Fruit fly (Drosophila melanogaster) whole organism, embryonic: Measurements from ENCODE around the gene Mip.

Experiments
- Ada2b ChIP-seq: fragments of 200-800 bp; sonication (Bioruptor generic); IDR thresholded peaks from 2 replicates; pipeline ENCODE4 v1.3.6; 2022; ENCODE audit warnings: missing biosample characterization, missing genetic modification characterization
- Aef1 ChIP-seq: fragments of 200-800 bp; sonication (Bioruptor generic); IDR thresholded peaks from 3 replicates; pipeline ENCODE4 v1.3.6; 2022; ENCODE audit warnings: missing biosample characterization, missing genetic modification characterization
- Atf6 ChIP-seq: fragments of 200-800 bp; sonication (Bioruptor generic); IDR thresholded peaks from 2 replicates; pipeline ENCODE4 v1.3.6; 2022; ENCODE audit warnings: missing biosample characterization, missing genetic modification characterization
- B-H2 ChIP-seq: fragments of 200-800 bp; sonication (Bioruptor generic); optimal IDR thresholded peaks from 2 replicates; lab custom pipeline; 2018; ENCODE audit warnings: missing biosample characterization, mild to moderate bottlenecking, missing genetic modification characterization
- CG1024 ChIP-seq: fragments of 200-800 bp; sonication (Bioruptor generic); IDR thresholded peaks from 2 replicates; pipeline ENCODE4 v1.3.6; 2022; ENCODE audit warnings: missing biosample characterization, missing genetic modification characterization
- CG10366 ChIP-seq: fragments of 200-800 bp; sonication (Bioruptor generic); IDR thresholded peaks from 2 replicates; pipeline ENCODE4 v1.3.6; 2022; ENCODE audit warnings: missing biosample characterization, missing genetic modification characterization
- CG10959 ChIP-seq: fragments of 200-800 bp; sonication (Bioruptor generic); IDR thresholded peaks from 2 replicates; pipeline ENCODE4 v1.3.6; 2022; ENCODE audit warnings: missing biosample characterization, missing genetic modification characterization
- CG11695 ChIP-seq: fragments of 200-800 bp; sonication (Bioruptor generic); IDR thresholded peaks from 3 replicates; pipeline ENCODE4 v1.3.6; 2022; ENCODE audit warnings: missing biosample characterization, missing genetic modification characterization
- CG12071 ChIP-seq: fragments of 200-800 bp; sonication (Bioruptor generic); optimal IDR thresholded peaks from 3 replicates; lab custom pipeline; 2018; ENCODE audit warnings: missing biosample characterization, mild to moderate bottlenecking, missing genetic modification characterization
- CG12942 ChIP-seq: fragments of 200-800 bp; sonication (Bioruptor generic); optimal IDR thresholded peaks from 3 replicates; lab custom pipeline; 2016; ENCODE audit warnings: missing biosample characterization, missing genetic modification characterization
- CG14441 ChIP-seq: fragments of 200-800 bp; sonication (Bioruptor generic); IDR thresholded peaks from 2 replicates; pipeline ENCODE4 v1.3.6; 2022; ENCODE audit warnings: missing biosample characterization, missing genetic modification characterization
- CG15269 ChIP-seq: fragments of 200-800 bp; sonication (Bioruptor generic); optimal IDR thresholded peaks from 2 replicates; lab custom pipeline; 2018; ENCODE audit warnings: missing biosample characterization, mild to moderate bottlenecking, missing genetic modification characterization, moderate library complexity
- CG1647 ChIP-seq: fragments of 200-800 bp; sonication (Bioruptor generic); optimal IDR thresholded peaks from 3 replicates; lab custom pipeline; 2016; ENCODE audit warnings: missing biosample characterization, missing genetic modification characterization
- CG17328 ChIP-seq: fragments of 200-800 bp; sonication (Bioruptor generic); IDR thresholded peaks from 2 replicates; pipeline ENCODE4 v1.3.6; 2022; ENCODE audit warnings: missing biosample characterization, missing genetic modification characterization
- CG17568 ChIP-seq: fragments of 200-800 bp; sonication (Bioruptor generic); optimal IDR thresholded peaks from 2 replicates; lab custom pipeline; 2018; ENCODE audit warnings: missing biosample characterization, mild to moderate bottlenecking, missing genetic modification characterization, moderate library complexity
- CG18011 ChIP-seq: fragments of 200-800 bp; sonication (Bioruptor generic); optimal IDR thresholded peaks from 2 replicates; lab custom pipeline; 2017; ENCODE audit warnings: missing biosample characterization, missing genetic modification characterization, mild to moderate bottlenecking, moderate library complexity, missing genotype
- CG31441 ChIP-seq: fragments of 200-800 bp; sonication (Bioruptor generic); IDR thresholded peaks from 2 replicates; pipeline ENCODE4 v1.3.6; 2022; ENCODE audit warnings: missing biosample characterization, missing genetic modification characterization
- CG33213 ChIP-seq: fragments of 200-800 bp; sonication (Bioruptor generic); optimal IDR thresholded peaks from 3 replicates; lab custom pipeline; 2016; ENCODE audit warnings: missing biosample characterization, missing genetic modification characterization
- CG33557 ChIP-seq: fragments of 200-800 bp; sonication (Bioruptor generic); optimal IDR thresholded peaks from 2 replicates; lab custom pipeline; 2019; ENCODE audit warnings: missing biosample characterization, mild to moderate bottlenecking, missing genetic modification characterization, moderate library complexity
- CG6683 ChIP-seq: fragments of 200-800 bp; sonication (Bioruptor generic); optimal IDR thresholded peaks from 2 replicates; lab custom pipeline; 2017; ENCODE audit warnings: missing biosample characterization, mild to moderate bottlenecking, missing genetic modification characterization, missing genetic modification reagents
- CG7839 ChIP-seq: fragments of 200-800 bp; sonication (Bioruptor generic); optimal IDR thresholded peaks from 3 replicates; lab custom pipeline; 2018; ENCODE audit warnings: missing biosample characterization, mild to moderate bottlenecking, missing genetic modification characterization, moderate library complexity
- CG8290 ChIP-seq, 3 experiments: fragments of 200-800 bp; sonication (Bioruptor generic); optimal IDR thresholded peaks; 2 replicates each; lab custom pipeline; 2016 to 2019; ENCODE audit warnings: missing biosample characterization in 3 of 3, missing genetic modification characterization in 3 of 3, mild to moderate bottlenecking in 2 of 3, moderate library complexity in 1 of 3
- Dad ChIP-seq: fragments of 200-800 bp; sonication (Bioruptor generic); optimal IDR thresholded peaks from 3 replicates; lab custom pipeline; 2016; ENCODE audit warnings: missing biosample characterization, missing genetic modification characterization
- Elba2 ChIP-seq: fragments of 200-800 bp; sonication (Bioruptor generic); optimal IDR thresholded peaks from 3 replicates; lab custom pipeline; 2016; ENCODE audit warnings: missing biosample characterization, missing genetic modification characterization
- Ets65A ChIP-seq: fragments of 200-800 bp; sonication (Bioruptor generic); peaks from one replicate; lab custom pipeline; 2016; ENCODE audit warnings: missing biosample characterization, missing genetic modification characterization
- Fer3 ChIP-seq: fragments of 200-800 bp; sonication (Bioruptor generic); optimal IDR thresholded peaks from 2 replicates; lab custom pipeline; 2018; ENCODE audit warnings: missing biosample characterization, mild to moderate bottlenecking, missing genetic modification characterization, moderate library complexity
- MTF-1 ChIP-seq: fragments of 200-800 bp; sonication (Bioruptor generic); optimal IDR thresholded peaks from 2 replicates; lab custom pipeline; 2018; ENCODE audit warnings: missing biosample characterization, mild to moderate bottlenecking, missing genetic modification characterization, borderline replicate concordance
- Meics ChIP-seq: fragments of 200-800 bp; sonication (Bioruptor generic); optimal IDR thresholded peaks from 2 replicates; lab custom pipeline; 2017; ENCODE audit warnings: missing biosample characterization, mild to moderate bottlenecking, missing genetic modification characterization
- Mes4 ChIP-seq: fragments of 200-800 bp; sonication (Bioruptor generic); optimal IDR thresholded peaks from 2 replicates; lab custom pipeline; 2016; ENCODE audit warnings: missing biosample characterization, missing genetic modification characterization
- Nf-YC ChIP-seq: fragments of 200-800 bp; optimal IDR thresholded peaks from 3 replicates; lab custom pipeline; 2019; ENCODE audit warnings: missing biosample characterization, mild to moderate bottlenecking, missing genetic modification characterization, moderate library complexity
- PHDP ChIP-seq: fragments of 200-800 bp; sonication (Bioruptor generic); optimal IDR thresholded peaks from 3 replicates; lab custom pipeline; 2018; ENCODE audit warnings: missing biosample characterization, mild to moderate bottlenecking, missing genetic modification characterization, moderate library complexity
- Sox100B ChIP-seq: fragments of 200-800 bp; sonication (Bioruptor generic); optimal IDR thresholded peaks from 3 replicates; lab custom pipeline; 2018; ENCODE audit warnings: missing biosample characterization, mild to moderate bottlenecking, missing genetic modification characterization
- Xbp1 ChIP-seq: fragments of 200-800 bp; sonication (Bioruptor generic); optimal IDR thresholded peaks from 3 replicates; lab custom pipeline; 2016; ENCODE audit warnings: missing biosample characterization, mild to moderate bottlenecking, missing genetic modification characterization
- caup ChIP-seq: fragments of 200-800 bp; sonication (Bioruptor generic); optimal IDR thresholded peaks from 3 replicates; lab custom pipeline; 2017; ENCODE audit warnings: missing biosample characterization, mild to moderate bottlenecking, missing genetic modification characterization, moderate library complexity; ENCODE audit not compliant: severe bottlenecking
- crc ChIP-seq: fragments of 200-800 bp; sonication (Bioruptor generic); optimal IDR thresholded peaks from 2 replicates; lab custom pipeline; 2016; ENCODE audit warnings: missing biosample characterization, missing genetic modification characterization
- fd96Cb ChIP-seq: fragments of 200-800 bp; sonication (Bioruptor generic); optimal IDR thresholded peaks from 2 replicates; lab custom pipeline; 2018; ENCODE audit warnings: missing biosample characterization, mild to moderate bottlenecking, missing genetic modification characterization, moderate library complexity
- fru ChIP-seq: fragments of >200 bp; optimal IDR thresholded peaks from 2 replicates; lab custom pipeline; 2017
- gce ChIP-seq: fragments of 200-800 bp; sonication (Bioruptor generic); IDR thresholded peaks from 3 replicates; pipeline ENCODE4 v1.3.6; 2022; ENCODE audit warnings: missing biosample characterization, missing genetic modification characterization
- grau ChIP-seq: fragments of 200-800 bp; optimal IDR thresholded peaks from 3 replicates; lab custom pipeline; 2019; ENCODE audit warnings: missing biosample characterization, mild to moderate bottlenecking, missing genetic modification characterization, moderate library complexity
- gsb ChIP-seq: fragments of 200-800 bp; sonication (Bioruptor generic); IDR thresholded peaks from 2 replicates; pipeline ENCODE4 v1.3.6; 2022; ENCODE audit warnings: missing biosample characterization, missing genetic modification characterization
- her ChIP-seq: fragments of 200-800 bp; sonication (Bioruptor generic); optimal IDR thresholded peaks from 2 replicates; lab custom pipeline; 2016; ENCODE audit warnings: missing biosample characterization, missing genetic modification characterization
- klu ChIP-seq: fragments of 200-800 bp; sonication (Bioruptor generic); IDR thresholded peaks from 2 replicates; pipeline ENCODE4 v1.3.6; 2022; ENCODE audit warnings: missing biosample characterization, missing genetic modification characterization
- org-1 ChIP-seq: fragments of 200-800 bp; sonication (Bioruptor generic); optimal IDR thresholded peaks from 2 replicates; lab custom pipeline; 2017; ENCODE audit warnings: missing biosample characterization, missing genetic modification characterization
- pan ChIP-seq, 4 experiments: fragments of >200 bp in 3 of 4; fragments of 200-800 bp in 1 of 4; sonication (Bioruptor generic) in 1 of 4; optimal IDR thresholded peaks in 3 of 4; IDR thresholded peaks in 1 of 4; 2 replicates each; pipeline versions ENCODE4 v1.3.6 to Lab custom; 2017 to 2022; ENCODE audit warnings: missing biosample characterization in 2 of 4, missing genetic modification characterization in 2 of 4, mixed read lengths in 1 of 4
- pita ChIP-seq: fragments of 200-800 bp; sonication (Bioruptor generic); optimal IDR thresholded peaks from 2 replicates; lab custom pipeline; 2017; ENCODE audit warnings: missing biosample characterization, mild to moderate bottlenecking, missing genetic modification characterization
- row ChIP-seq: fragments of 200-800 bp; sonication (Bioruptor generic); IDR thresholded peaks from 3 replicates; pipeline ENCODE4 v1.3.6; 2022; ENCODE audit warnings: missing biosample characterization, missing genetic modification characterization
- sisA ChIP-seq: fragments of 200-800 bp; sonication (Bioruptor generic); IDR thresholded peaks from 2 replicates; pipeline ENCODE4 v1.3.6; 2022; ENCODE audit warnings: missing biosample characterization, missing genetic modification characterization
- sqz ChIP-seq: fragments of 200-800 bp; sonication (Bioruptor generic); optimal IDR thresholded peaks from 3 replicates; lab custom pipeline; 2018; ENCODE audit warnings: missing biosample characterization, mild to moderate bottlenecking, missing genetic modification characterization
- sr ChIP-seq: fragments of 200-800 bp; sonication (Bioruptor generic); IDR thresholded peaks from 3 replicates; pipeline ENCODE4 v1.3.6; 2022; ENCODE audit warnings: missing biosample characterization, missing genetic modification characterization
- trem ChIP-seq: fragments of 200-800 bp; optimal IDR thresholded peaks from 3 replicates; lab custom pipeline; 2019; ENCODE audit warnings: missing biosample characterization, mild to moderate bottlenecking, missing genetic modification characterization, moderate library complexity

Gene Mip

DNA sequence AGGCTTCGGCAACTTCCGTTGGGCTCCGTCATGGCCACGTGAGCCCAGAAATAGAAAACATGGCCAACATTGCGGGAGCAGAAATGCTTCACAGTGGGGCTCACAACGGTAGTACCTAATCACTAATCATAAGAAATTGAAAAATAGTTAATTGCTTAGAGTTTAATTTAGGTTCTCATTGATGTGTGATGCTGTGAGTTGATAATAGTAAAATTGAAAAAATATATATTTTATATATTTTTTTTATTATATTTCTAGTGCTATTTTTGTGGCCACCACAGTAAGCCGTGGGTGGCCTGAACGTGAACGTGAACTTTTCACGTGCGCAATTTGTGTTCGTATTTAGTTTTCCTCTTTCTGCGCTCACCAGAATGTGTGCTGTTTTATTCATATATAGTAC is 39.0 kb downstream of the Mip start (continued):
- TF ChIP-seq MTF-1, result peak; percentile 26
- peak; percentile 57 for TF ChIP-seq caup (GFP tag; lab: Kevin White, UChicago)
- no peak for TF ChIP-seq her (GFP tag; lab: Kevin White, UChicago)
- no peak for TF ChIP-seq B-H2 (GFP tag; lab: Kevin White, UChicago)
- TF ChIP-seq fd96Cb, result peak; percentile 28
- no peak for TF ChIP-seq CG12942 (GFP tag; lab: Kevin White, UChicago)
- TF ChIP-seq CG11695 (GFP tag; lab: Robert Waterston, UW), result peak; percentile 61; the same call in 2 of the 3 replicates
- no peak for TF ChIP-seq CG8290 (GFP tag; optimal IDR thresholded peaks at IDR 0.05; lab: Kevin White, UChicago)
- no peak for TF ChIP-seq CG8290 (tag; optimal IDR thresholded peaks at IDR 0.05; lab: Kevin White, UChicago)
- peak; percentile 62 for TF ChIP-seq CG31441 (GFP tag; lab: Robert Waterston, UW)
- peak; percentile 43 for TF ChIP-seq Sox100B
- no peak for TF ChIP-seq Nf-YC (tag; lab: Kevin White, UChicago)
- no peak for TF ChIP-seq gsb
- TF ChIP-seq pan (optimal IDR thresholded peaks at IDR 0.05; lab: Kevin White, UChicago), result no peak
- peak in 1 of 2 experiments; percentile 60 for TF ChIP-seq pan (GFP tag; optimal IDR thresholded peaks at IDR 0.05 in 1 of 2, IDR thresholded peaks at IDR 0.05 in 1 of 2)
- TF ChIP-seq Atf6 (GFP tag; lab: Robert Waterston, UW), result 0 out of 2 replicates have a peak, but pooled peaks have one; percentile 38
- 0 out of 2 replicates have a peak, but pooled peaks have one; percentile 16 for TF ChIP-seq klu (GFP tag; lab: Robert Waterston, UW)
- TF ChIP-seq CG17328 (GFP tag; lab: Robert Waterston, UW), result 0 out of 2 replicates have a peak, but pooled peaks have one; percentile 45
- peak; percentile 57 for TF ChIP-seq Meics (GFP tag; lab: Kevin White, UChicago)
- TF ChIP-seq PHDP (tag; lab: Kevin White, UChicago), result peak; percentile 37
- TF ChIP-seq CG12071 (GFP tag; lab: Kevin White, UChicago), result peak; percentile 15
- no peak for TF ChIP-seq CG33213 (GFP tag; lab: Kevin White, UChicago)
- peak; percentile 65 for TF ChIP-seq row (GFP tag; lab: Robert Waterston, UW)
- no peak for TF ChIP-seq CG18011
- TF ChIP-seq CG1647, result no peak
- 0 out of 3 replicates have a peak, but pooled peaks have one; percentile 12 for TF ChIP-seq Aef1 (GFP tag; lab: Robert Waterston, UW)
- TF ChIP-seq crc, result no peak
- no peak for TF ChIP-seq sqz (GFP tag; lab: Kevin White, UChicago)
- TF ChIP-seq grau, result peak; percentile 47
- peak; percentile 39 for TF ChIP-seq CG15269
- peak; percentile 34; the same call in 1 of the 2 replicates for TF ChIP-seq CG10959 (GFP tag; lab: Robert Waterston, UW)
- no peak for TF ChIP-seq pita (GFP tag; lab: Kevin White, UChicago)
- peak; percentile 18 for TF ChIP-seq org-1 (GFP tag; lab: Kevin White, UChicago)
- peak; percentile 34 for TF ChIP-seq Fer3
- TF ChIP-seq CG10366, result peak; percentile 23; the same call in 1 of the 2 replicates
- TF ChIP-seq sr (GFP tag; lab: Robert Waterston, UW), result no peak
- TF ChIP-seq CG17568 (GFP tag; lab: Kevin White, UChicago), result no peak
- TF ChIP-seq CG33557 (GFP tag; lab: Kevin White, UChicago), result no peak
- TF ChIP-seq Xbp1, result peak; percentile 5
- TF ChIP-seq gce (GFP tag; lab: Robert Waterston, UW), result no peak
- no peak for TF ChIP-seq CG14441 (GFP tag; lab: Robert Waterston, UW)
- TF ChIP-seq CG7839, result peak; percentile 40
- no peak for TF ChIP-seq fru (lab: Kevin White, UChicago)
- TF ChIP-seq Ets65A (GFP tag; lab: Kevin White, UChicago), result no peak
- no peak for TF ChIP-seq Mes4
- no peak for TF ChIP-seq Elba2 (GFP tag; lab: Kevin White, UChicago)
- TF ChIP-seq CG6683, result peak; percentile 60
- TF ChIP-seq trem (tag; lab: Kevin White, UChicago), result peak; percentile 10
- no peak for TF ChIP-seq Dad (GFP tag; lab: Kevin White, UChicago)
- TF ChIP-seq Ada2b (GFP tag; lab: Robert Waterston, UW), result peak; percentile 62
- TF ChIP-seq sisA, result no peak
- no peak for TF ChIP-seq CG1024
